Worm (Caenorhabditis elegans) whole organism, L3 larva: Measurements from ENCODE around the gene rml-1.
A peak's percentile ranks its signal among the peaks of the same experiment; 100 is the strongest.

Source experiments
- ZK546.5 ChIP-seq: sonication (generic microtip); optimal IDR thresholded peaks from 2 replicates; lab custom pipeline; 2017; ENCODE audit warnings: missing biosample characterization, missing genetic modification characterization
- ama-1 ChIP-seq: fragments of 150-350 bp; optimal IDR thresholded peaks from 2 replicates; lab custom pipeline; 2018
- ceh-28 ChIP-seq: fragments of 150-350 bp; optimal IDR thresholded peaks from 2 replicates; lab custom pipeline; 2014; ENCODE audit warnings: missing biosample characterization, missing genetic modification reagents, missing genetic modification characterization
- ceh-82 ChIP-seq: fragments of 150-350 bp; optimal IDR thresholded peaks from 2 replicates; lab custom pipeline; 2014; ENCODE audit warnings: missing biosample characterization, missing genetic modification characterization
- ceh-9 ChIP-seq: sonication (generic microtip); optimal IDR thresholded peaks from 2 replicates; lab custom pipeline; 2018; ENCODE audit warnings: missing biosample characterization, missing genetic modification characterization
- daf-12 ChIP-seq: fragments of 150-350 bp; optimal IDR thresholded peaks from 2 replicates; lab custom pipeline; 2014; ENCODE audit warnings: missing biosample characterization, missing genetic modification reagents, missing genetic modification characterization
- egl-27 ChIP-seq: sonication (generic microtip); optimal IDR thresholded peaks from 4 replicates; lab custom pipeline; 2017; ENCODE audit warnings: missing biosample characterization, missing genetic modification reagents, missing genetic modification characterization
- egl-5 ChIP-seq: fragments of 150-350 bp; optimal IDR thresholded peaks from 2 replicates; lab custom pipeline; 2017; ENCODE audit warnings: missing biosample characterization, missing genetic modification reagents, missing genetic modification characterization, inconsistent platforms
- elt-1 ChIP-seq: fragments of 150-350 bp; optimal IDR thresholded peaks from 2 replicates; lab custom pipeline; 2014; ENCODE audit warnings: missing biosample characterization, missing genetic modification characterization
- elt-2 ChIP-seq: sonication (generic microtip); optimal IDR thresholded peaks from 2 replicates; lab custom pipeline; 2016; ENCODE audit warnings: missing genetic modification reagents, mild to moderate bottlenecking, missing genetic modification characterization, missing compliant biosample characterization
- elt-3 ChIP-seq, 3 experiments: fragments of 150-350 bp in 1 of 3; sonication (generic microtip) in 2 of 3; optimal IDR thresholded peaks; 2 replicates in 2 of 3; 4 replicates in 1 of 3; lab custom pipeline; 2014 to 2017; ENCODE audit warnings: missing biosample characterization in 3 of 3, missing genetic modification characterization in 3 of 3
- fkh-10 ChIP-seq: sonication (generic microtip); optimal IDR thresholded peaks from 2 replicates; lab custom pipeline; 2017; ENCODE audit warnings: missing biosample characterization, missing genetic modification reagents, missing genetic modification characterization
- fkh-2 ChIP-seq: fragments of 150-350 bp; optimal IDR thresholded peaks from 2 replicates; lab custom pipeline; 2014; ENCODE audit warnings: missing biosample characterization, missing genetic modification reagents, missing genetic modification characterization
- fos-1 ChIP-seq: fragments of 150-350 bp; optimal IDR thresholded peaks from 2 replicates; lab custom pipeline; 2014; ENCODE audit warnings: missing biosample characterization, missing genetic modification characterization
- hmg-11 ChIP-seq: sonication (generic microtip); optimal IDR thresholded peaks from 2 replicates; lab custom pipeline; 2016; ENCODE audit warnings: missing genetic modification characterization, missing compliant biosample characterization
- jun-1 ChIP-seq: fragments of 150-350 bp; optimal IDR thresholded peaks from 2 replicates; lab custom pipeline; 2014; ENCODE audit warnings: missing biosample characterization, missing genetic modification reagents, missing genetic modification characterization
- lin-15B ChIP-seq: fragments of 150-350 bp; optimal IDR thresholded peaks from 2 replicates; lab custom pipeline; 2014; ENCODE audit warnings: missing biosample characterization, missing genetic modification characterization
- lin-39 ChIP-seq: fragments of 150-350 bp; optimal IDR thresholded peaks from 2 replicates; lab custom pipeline; 2018; ENCODE audit warnings: missing biosample characterization, missing genetic modification reagents, missing genetic modification characterization
- mdl-1 ChIP-seq: fragments of 150-350 bp; optimal IDR thresholded peaks from 2 replicates; lab custom pipeline; 2014; ENCODE audit warnings: missing biosample characterization, missing genetic modification characterization
- mml-1 ChIP-seq: fragments of 150-350 bp; sonication (generic microtip); optimal IDR thresholded peaks from 3 replicates; lab custom pipeline; 2014; ENCODE audit warnings: missing biosample characterization, missing genetic modification characterization
- nfya-1 ChIP-seq: sonication (generic microtip); optimal IDR thresholded peaks from 2 replicates; lab custom pipeline; 2017; ENCODE audit warnings: missing genetic modification characterization, mild to moderate bottlenecking, missing compliant biosample characterization, antibody characterized with exemption, moderate library complexity; ENCODE audit not compliant: insufficient read depth
- nhr-12 ChIP-seq: fragments of 150-350 bp; optimal IDR thresholded peaks from 2 replicates; lab custom pipeline; 2014; ENCODE audit warnings: missing biosample characterization, missing genetic modification characterization
- nhr-23 ChIP-seq: fragments of 150-350 bp; optimal IDR thresholded peaks from 2 replicates; lab custom pipeline; 2014; ENCODE audit warnings: missing biosample characterization, missing genetic modification reagents, missing genetic modification characterization
- nhr-237 ChIP-seq: fragments of 150-350 bp; optimal IDR thresholded peaks from 2 replicates; lab custom pipeline; 2014; ENCODE audit warnings: missing biosample characterization, missing genetic modification characterization
- nhr-28 ChIP-seq: fragments of 150-350 bp; optimal IDR thresholded peaks from 2 replicates; lab custom pipeline; 2014; ENCODE audit warnings: missing biosample characterization, missing genetic modification characterization
- nhr-43 ChIP-seq: sonication (generic microtip); optimal IDR thresholded peaks from 2 replicates; lab custom pipeline; 2016; ENCODE audit warnings: mild to moderate bottlenecking, missing genetic modification characterization, missing compliant biosample characterization; ENCODE audit not compliant: poor library complexity, severe bottlenecking
- nhr-67 ChIP-seq: fragments of 150-350 bp; optimal IDR thresholded peaks from 2 replicates; lab custom pipeline; 2014; ENCODE audit warnings: missing biosample characterization, missing genetic modification characterization
- nhr-76 ChIP-seq: fragments of 150-350 bp; sonication (generic microtip); optimal IDR thresholded peaks from 5 replicates; lab custom pipeline; 2014; ENCODE audit warnings: missing biosample characterization, missing genetic modification characterization
- nhr-77 ChIP-seq: fragments of 150-350 bp; optimal IDR thresholded peaks from 2 replicates; lab custom pipeline; 2014; ENCODE audit warnings: missing biosample characterization, missing genetic modification characterization
- pha-4 ChIP-seq: fragments of 150-350 bp; optimal IDR thresholded peaks from 2 replicates; lab custom pipeline; 2014; ENCODE audit warnings: missing biosample characterization, missing genetic modification reagents, missing genetic modification characterization
- pqm-1 ChIP-seq: fragments of 150-350 bp; optimal IDR thresholded peaks from 2 replicates; lab custom pipeline; 2017; ENCODE audit warnings: missing biosample characterization, missing genetic modification characterization, inconsistent platforms
- sea-2 ChIP-seq: fragments of 150-350 bp; sonication (generic microtip); optimal IDR thresholded peaks from 4 replicates; lab custom pipeline; 2014; ENCODE audit warnings: missing biosample characterization, missing genetic modification reagents, missing genetic modification characterization
- skn-1 ChIP-seq: fragments of 150-350 bp; optimal IDR thresholded peaks from 2 replicates; lab custom pipeline; 2014; ENCODE audit warnings: missing biosample characterization, missing genetic modification characterization
- snpc-4 ChIP-seq: fragments of 150-350 bp; optimal IDR thresholded peaks from 2 replicates; lab custom pipeline; 2014; ENCODE audit warnings: missing biosample characterization, missing genetic modification characterization
- tbx-2 ChIP-seq: sonication (generic microtip); optimal IDR thresholded peaks from 2 replicates; lab custom pipeline; 2016; ENCODE audit warnings: mild to moderate bottlenecking, missing genetic modification characterization, missing compliant biosample characterization
- unc-62 ChIP-seq: fragments of 150-350 bp; sonication (generic microtip); optimal IDR thresholded peaks from 4 replicates; lab custom pipeline; 2014; ENCODE audit warnings: missing biosample characterization, missing genetic modification reagents, missing genetic modification characterization
- ztf-11 ChIP-seq: fragments of 150-350 bp; optimal IDR thresholded peaks from 2 replicates; lab custom pipeline; 2014; ENCODE audit warnings: missing biosample characterization, missing genetic modification characterization
- ztf-4 ChIP-seq: fragments of 150-350 bp; optimal IDR thresholded peaks from 2 replicates; lab custom pipeline; 2014; ENCODE audit warnings: missing biosample characterization, missing genetic modification characterization

Gene rml-1

DNA sequence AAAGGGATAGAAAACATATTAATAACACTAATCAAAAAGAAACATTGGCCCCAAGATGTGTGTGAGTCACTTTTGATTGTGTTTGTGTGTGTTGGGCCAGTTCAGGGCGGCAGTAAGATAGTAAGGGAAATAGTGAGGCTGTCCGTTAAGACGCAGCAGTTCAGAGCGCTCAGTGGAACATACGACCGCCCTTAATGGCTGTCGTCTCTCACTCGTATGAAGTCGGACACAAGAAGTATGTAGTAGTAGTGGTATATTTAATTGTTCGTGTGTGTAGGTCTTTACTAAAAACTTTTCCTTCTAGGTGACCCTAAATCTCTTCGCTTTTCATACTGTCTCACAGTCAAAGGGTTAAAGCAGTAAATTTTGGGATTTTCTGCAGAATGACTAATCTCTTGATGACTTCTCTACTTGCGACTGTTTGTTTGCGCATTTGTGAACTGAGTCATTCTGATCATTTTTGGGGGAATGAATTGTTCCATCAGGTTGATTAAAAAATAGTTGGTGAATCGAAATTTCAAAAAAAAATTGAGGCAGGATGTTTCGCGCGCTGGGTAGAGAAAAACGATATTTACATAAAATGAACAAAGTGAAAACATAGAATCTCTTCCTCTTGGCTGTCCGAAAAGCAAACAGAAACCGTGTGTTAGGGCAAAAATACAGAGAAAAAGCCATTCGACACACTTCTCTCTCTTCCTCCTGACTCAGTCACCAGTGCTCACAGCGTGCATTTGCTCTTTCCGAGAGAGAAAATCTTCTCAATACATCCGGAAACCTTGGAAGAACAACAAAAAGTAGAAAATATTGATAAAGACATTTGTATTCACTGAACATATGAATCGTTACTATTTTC, 4.4 kb downstream of the rml-1 start:
- TF ChIP-seq elt-3 (tag; optimal IDR thresholded peaks at IDR 0.05; lab: Kevin White, UChicago) (peak in 1 of 3 experiments; percentile 7), ama-1 (lab: Kevin White, UChicago) (peak; percentile 57), nhr-76 (tag; lab: Kevin White, UChicago) (no peak), ceh-28 (no peak), mdl-1 (tag; lab: Kevin White, UChicago) (no peak), fos-1 (tag; lab: Kevin White, UChicago) (no peak), nhr-23 (tag; lab: Kevin White, UChicago) (peak; percentile 56), skn-1 (tag; lab: Kevin White, UChicago) (no peak), lin-39 (tag; lab: Kevin White, UChicago) (peak; percentile 19), nhr-28 (tag; lab: Kevin White, UChicago) (no peak), ztf-4 (tag; lab: Kevin White, UChicago) (no peak), sea-2 (no peak), hmg-11 (peak; percentile 68), daf-12 (no peak), nhr-237 (no peak), ceh-82 (no peak), ztf-11 (tag; lab: Kevin White, UChicago) (no peak), elt-2 (tag; lab: Kevin White, UChicago) (peak; percentile 8), ceh-9 (tag; lab: Kevin White, UChicago) (no peak), nhr-43 (tag; lab: Kevin White, UChicago) (peak; percentile 80), nhr-67 (tag; lab: Kevin White, UChicago) (no peak), jun-1 (tag; lab: Kevin White, UChicago) (peak; percentile 42), snpc-4 (peak; percentile 19), lin-15B (tag; lab: Kevin White, UChicago) (no peak), egl-27 (tag; lab: Kevin White, UChicago) (peak; percentile 10), ZK546.5 (tag; lab: Kevin White, UChicago) (no peak), fkh-10 (no peak), nhr-77 (no peak), nfya-1 (tag; lab: Kevin White, UChicago) (peak; percentile 45), pqm-1 (tag; lab: Kevin White, UChicago) (peak; percentile 44), unc-62 (GFP tag; lab: Kevin White, UChicago) (no peak), tbx-2 (tag; lab: Kevin White, UChicago) (no peak), pha-4 (tag; lab: Kevin White, UChicago) (peak; percentile 54), elt-1 (tag; lab: Kevin White, UChicago) (no peak), fkh-2 (tag; lab: Kevin White, UChicago) (no peak), egl-5 (tag; lab: Kevin White, UChicago) (no peak)

DNA sequence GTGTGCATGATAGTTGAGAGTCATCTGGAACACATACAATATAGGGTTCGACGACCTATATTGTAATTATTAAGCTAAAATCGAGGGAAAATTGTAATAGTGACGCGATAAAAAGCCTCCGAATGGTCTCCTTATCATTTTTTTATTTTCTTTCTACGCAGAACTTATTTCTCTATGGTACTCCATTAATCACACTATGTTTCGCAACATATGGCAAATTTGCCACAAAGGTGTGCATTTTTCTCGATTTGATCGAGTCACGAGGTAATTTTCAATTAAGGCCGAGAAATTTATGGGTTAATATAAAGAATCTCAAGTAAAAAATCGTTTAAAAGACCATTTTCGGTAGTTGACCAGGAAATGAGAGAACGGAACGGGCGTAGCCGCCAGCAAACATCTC, 5.8 kb downstream of the rml-1 start, which contains the start of gene dbn-1:
dbn-1 (minus strand) TSS at position 24 of the 400 bp plus-strand sequence.
- TF ChIP-seq jun-1 (tag; lab: Kevin White, UChicago) (peak; percentile 12), elt-3 (tag; optimal IDR thresholded peaks at IDR 0.05; lab: Kevin White, UChicago) (no peak), nhr-67 (tag; lab: Kevin White, UChicago) (no peak), ceh-9 (tag; lab: Kevin White, UChicago) (no peak), lin-39 (tag; lab: Kevin White, UChicago) (no peak), elt-2 (tag; lab: Kevin White, UChicago) (peak; percentile 76), mml-1 (tag; lab: Kevin White, UChicago) (no peak), nhr-23 (tag; lab: Kevin White, UChicago) (peak; percentile 24), nhr-28 (tag; lab: Kevin White, UChicago) (no peak), lin-15B (tag; lab: Kevin White, UChicago) (no peak), ceh-28 (no peak), nfya-1 (tag; lab: Kevin White, UChicago) (no peak), pqm-1 (tag; lab: Kevin White, UChicago) (peak; percentile 63), elt-1 (tag; lab: Kevin White, UChicago) (no peak), nhr-76 (tag; lab: Kevin White, UChicago) (no peak), ceh-82 (no peak), sea-2 (no peak), nhr-12 (no peak), ztf-4 (tag; lab: Kevin White, UChicago) (no peak)
